Worm (Caenorhabditis elegans) whole organism, L4 larva: ENCODE data around the gene R160.14.

Experiments used
- daf-8 ChIP-seq: fragments of 200-800 bp; sonication (Bioruptor generic); IDR thresholded peaks from 2 replicates; pipeline ENCODE4 v1.3.6; 2022; ENCODE audit warnings: missing genetic modification characterization, missing compliant biosample characterization
- nhr-76 ChIP-seq: fragments of 150-350 bp; optimal IDR thresholded peaks from 2 replicates; lab custom pipeline; 2014; ENCODE audit warnings: missing biosample characterization, missing genetic modification characterization

DNA sequence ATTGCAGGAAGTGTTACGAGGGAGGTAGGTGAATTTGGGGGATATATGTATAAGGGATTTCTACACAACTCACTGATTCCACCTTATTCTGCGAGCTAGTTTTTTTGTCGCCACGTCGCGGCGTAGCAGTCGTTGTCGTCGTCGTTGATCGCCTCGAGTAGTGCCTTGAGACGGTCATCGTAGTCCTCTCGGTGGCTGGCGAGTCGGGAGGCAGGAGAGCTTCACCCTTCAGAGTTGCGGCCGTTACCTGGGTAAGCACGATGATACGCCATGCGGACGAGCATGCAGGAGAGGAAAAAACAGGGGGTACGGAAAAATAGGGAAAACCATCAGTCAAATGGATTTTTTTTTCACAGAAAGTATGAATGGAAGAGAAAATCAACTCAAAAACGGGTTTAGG is 41.3 kb upstream of the R160.14 start:
- TF ChIP-seq nhr-76 (tag; lab: Kevin White, UChicago) (no peak), daf-8 (GFP tag; lab: Robert Waterston, UW) (no peak)
